Worm (Caenorhabditis elegans): Measurements from ENCODE around the gene dyci-1.

Gene dyci-1

DNA sequence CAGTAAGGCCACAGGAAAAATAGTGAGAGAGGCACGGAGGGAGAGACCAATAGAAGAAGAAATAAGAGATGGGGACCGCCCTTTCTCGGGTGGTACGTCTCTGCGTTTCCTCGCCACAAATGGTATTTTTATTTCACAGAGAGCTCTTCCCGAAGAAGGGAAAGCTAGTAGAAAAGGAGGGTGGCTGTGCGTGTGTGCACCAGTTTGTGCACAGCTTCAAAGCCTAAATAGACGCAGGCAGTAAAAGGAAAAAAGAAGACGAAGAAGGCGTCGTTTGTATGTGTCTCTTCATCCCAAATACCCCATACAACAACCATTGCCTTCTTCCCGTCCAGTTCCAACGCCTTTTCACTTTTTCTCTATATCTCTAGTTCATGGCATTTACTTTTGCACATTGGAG is 24.7 kb upstream of the dyci-1 start:
- TF ChIP-seq nhr-10 (tag; optimal IDR thresholded peaks at IDR 0.05) (no peak), nhr-77 (tag; optimal IDR thresholded peaks at IDR 0.05) (no peak), skn-1 (tag; optimal IDR thresholded peaks at IDR 0.05) (no peak), nhr-129 (tag; optimal IDR thresholded peaks at IDR 0.05) (peak; percentile 62), alr-1 (tag; optimal IDR thresholded peaks at IDR 0.05) (no peak), snpc-4 (tag; optimal IDR thresholded peaks at IDR 0.05) (peak; percentile 5), fos-1 (tag; optimal IDR thresholded peaks at IDR 0.05) (no peak), peb-1 (tag; optimal IDR thresholded peaks at IDR 0.05) (no peak), ZK546.5 (tag; optimal IDR thresholded peaks at IDR 0.05) (no peak), lin-39 (tag; optimal IDR thresholded peaks at IDR 0.05) (no peak), nhr-6 (tag; optimal IDR thresholded peaks at IDR 0.05) (peak; percentile 35), nhr-25 (tag; optimal IDR thresholded peaks at IDR 0.05) (no peak), egl-27 (tag; optimal IDR thresholded peaks at IDR 0.05) (no peak), unc-55 (GFP tag; optimal IDR thresholded peaks at IDR 0.05) (peak; percentile 91), lin-13 (GFP tag; optimal IDR thresholded peaks at IDR 0.05) (peak; percentile 53), unc-39 (tag; optimal IDR thresholded peaks at IDR 0.05) (no peak), dmd-4 (tag; optimal IDR thresholded peaks at IDR 0.05) (no peak), C34F6.9 (tag; optimal IDR thresholded peaks at IDR 0.05) (peak; percentile 74), ceh-82 (tag; optimal IDR thresholded peaks at IDR 0.05) (peak; percentile 54), lin-11 (tag; optimal IDR thresholded peaks at IDR 0.05) (peak; percentile 27), crh-2 (tag; optimal IDR thresholded peaks at IDR 0.05) (peak; percentile 68), nhr-23 (tag; optimal IDR thresholded peaks at IDR 0.05) (no peak), ama-1 (optimal IDR thresholded peaks at IDR 0.05) (no peak), mab-5 (tag; optimal IDR thresholded peaks at IDR 0.05) (peak; percentile 14), zag-1 (tag; optimal IDR thresholded peaks at IDR 0.05) (peak; percentile 78), ztf-4 (tag; optimal IDR thresholded peaks at IDR 0.05) (no peak), ztf-11 (tag; optimal IDR thresholded peaks at IDR 0.05) (no peak), Y55F3AM.14 (GFP tag; optimal IDR thresholded peaks at IDR 0.05) (peak; percentile 29), gmeb-1 (tag; optimal IDR thresholded peaks at IDR 0.05) (no peak), R02D3.7 (tag; optimal IDR thresholded peaks at IDR 0.05) (no peak), F13H6.1 (tag; optimal IDR thresholded peaks at IDR 0.05) (peak; percentile 74), sma-9 (GFP tag; optimal IDR thresholded peaks at IDR 0.05) (peak; percentile 42), sma-9 (tag; optimal IDR thresholded peaks at IDR 0.05) (no peak), lsy-2 (tag; optimal IDR thresholded peaks at IDR 0.05) (peak; percentile 53 to 66), sem-4 (tag; optimal IDR thresholded peaks at IDR 0.05) (peak; percentile 19)

DNA sequence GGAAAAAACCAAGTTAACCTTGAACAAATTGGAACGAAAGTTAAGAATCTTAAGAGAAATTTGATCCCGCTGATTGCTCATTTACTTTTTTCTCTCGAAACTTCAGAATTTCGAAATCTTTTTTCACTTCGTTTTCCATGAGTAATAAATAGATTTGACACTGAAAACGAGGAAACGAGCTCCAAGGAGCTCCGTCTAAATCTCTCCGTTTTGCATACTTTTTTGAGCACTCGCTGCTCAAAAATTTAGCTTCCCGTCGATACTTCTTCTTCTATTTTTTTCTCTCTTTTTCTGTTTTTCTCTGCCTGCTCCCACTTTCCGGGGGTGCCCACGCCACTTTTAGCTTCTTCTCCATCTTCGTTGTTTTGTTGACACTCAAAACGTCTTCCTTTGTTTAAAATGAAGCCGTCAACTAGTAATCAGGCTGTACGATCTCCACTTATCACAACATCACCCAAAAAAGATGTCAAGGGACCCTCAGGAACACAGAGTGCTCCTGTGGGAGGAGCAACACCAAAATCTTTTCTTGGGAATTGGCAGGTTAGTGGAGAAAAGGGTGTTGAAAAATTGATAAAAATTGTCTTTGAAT is 21.5 kb upstream of the dyci-1 start, which contains the start of gene C17H12.10:
Gene C17H12.10, plus strand, starts transcription at position 325 of the 589 bp plus-strand sequence.
- peak; percentile 80 for TF ChIP-seq zag-1 (tag; optimal IDR thresholded peaks at IDR 0.05)
- no peak for TF ChIP-seq nhr-12 (tag; optimal IDR thresholded peaks at IDR 0.05)
- no peak for TF ChIP-seq ama-1 (optimal IDR thresholded peaks at IDR 0.05)
- TF ChIP-seq nhr-6 (tag; optimal IDR thresholded peaks at IDR 0.05): no peak
- TF ChIP-seq lin-13 (GFP tag; optimal IDR thresholded peaks at IDR 0.05): no peak
- TF ChIP-seq elt-1 (tag; optimal IDR thresholded peaks at IDR 0.05): no peak
- TF ChIP-seq aly-2 (tag; optimal IDR thresholded peaks at IDR 0.05): no peak
- no peak for TF ChIP-seq mbf-1 (tag; optimal IDR thresholded peaks at IDR 0.05)
- TF ChIP-seq peb-1 (tag; optimal IDR thresholded peaks at IDR 0.05): no peak
- TF ChIP-seq mab-5 (tag; optimal IDR thresholded peaks at IDR 0.05): no peak
- TF ChIP-seq egl-27 (tag; optimal IDR thresholded peaks at IDR 0.05): no peak
- no peak for TF ChIP-seq sem-4 (tag; optimal IDR thresholded peaks at IDR 0.05)
- peak; percentile 77 for TF ChIP-seq unc-55 (GFP tag; optimal IDR thresholded peaks at IDR 0.05)
- peak; percentile 39 for TF ChIP-seq sma-9 (GFP tag; optimal IDR thresholded peaks at IDR 0.05)
- no peak for TF ChIP-seq sma-9 (tag; optimal IDR thresholded peaks at IDR 0.05)
- peak; percentile 77 for TF ChIP-seq C34F6.9 (tag; optimal IDR thresholded peaks at IDR 0.05)
- peak; percentile 17 for TF ChIP-seq nhr-129 (tag; optimal IDR thresholded peaks at IDR 0.05)
- no peak for TF ChIP-seq nhr-23 (tag; optimal IDR thresholded peaks at IDR 0.05)
- no peak for TF ChIP-seq ceh-16 (tag; optimal IDR thresholded peaks at IDR 0.05)
- peak; percentile 27 for TF ChIP-seq crh-2 (tag; optimal IDR thresholded peaks at IDR 0.05)
- TF ChIP-seq lsy-2 (tag; optimal IDR thresholded peaks at IDR 0.05): peak in 1 of 2 experiments; percentile 49
- TF ChIP-seq nhr-237 (tag; optimal IDR thresholded peaks at IDR 0.05): no peak
- TF ChIP-seq gmeb-1 (tag; optimal IDR thresholded peaks at IDR 0.05): no peak
- TF ChIP-seq F13H6.1 (tag; optimal IDR thresholded peaks at IDR 0.05): no peak

DNA sequence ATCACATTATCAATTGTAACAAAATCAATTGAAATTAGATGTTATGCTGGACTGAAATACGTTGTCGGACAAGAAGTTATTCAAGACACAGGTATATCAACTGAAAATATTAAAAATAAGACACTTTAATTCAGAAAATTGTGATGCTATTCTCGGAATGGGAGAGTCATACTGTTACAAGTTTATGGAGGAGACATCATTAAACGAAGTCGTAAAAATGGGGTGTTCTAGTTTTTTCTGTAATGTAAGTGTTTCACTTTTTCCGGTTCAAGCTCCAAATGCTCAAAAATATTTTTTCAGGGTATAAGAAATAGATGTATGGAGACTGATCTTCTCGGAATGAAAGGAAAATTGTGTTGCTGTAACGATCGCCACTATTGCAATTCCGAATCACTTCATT is 19.7 kb upstream of the dyci-1 start, which contains the start of gene C17H12.37:
Gene C17H12.37, plus strand, starts transcription at position 301 of the 400 bp plus-strand sequence.
- TF ChIP-seq lin-39 (tag; optimal IDR thresholded peaks at IDR 0.05): no peak
- TF ChIP-seq ztf-11 (tag; optimal IDR thresholded peaks at IDR 0.05): no peak
- no peak for TF ChIP-seq crh-2 (tag; optimal IDR thresholded peaks at IDR 0.05)
- TF ChIP-seq nhr-25 (tag; optimal IDR thresholded peaks at IDR 0.05): no peak
- no peak for TF ChIP-seq egl-27 (tag; optimal IDR thresholded peaks at IDR 0.05)
- TF ChIP-seq C34F6.9 (tag; optimal IDR thresholded peaks at IDR 0.05): no peak
- no peak for TF ChIP-seq lin-11 (tag; optimal IDR thresholded peaks at IDR 0.05)
- TF ChIP-seq R02D3.7 (tag; optimal IDR thresholded peaks at IDR 0.05): no peak
- no peak for TF ChIP-seq aly-2 (tag; optimal IDR thresholded peaks at IDR 0.05)
- TF ChIP-seq nhr-77 (tag; optimal IDR thresholded peaks at IDR 0.05): no peak
- no peak for TF ChIP-seq peb-1 (tag; optimal IDR thresholded peaks at IDR 0.05)
- TF ChIP-seq sma-9 (GFP tag; optimal IDR thresholded peaks at IDR 0.05): no peak
- no peak for TF ChIP-seq sma-9 (tag; optimal IDR thresholded peaks at IDR 0.05)
- no peak for TF ChIP-seq Y55F3AM.14 (GFP tag; optimal IDR thresholded peaks at IDR 0.05)
- TF ChIP-seq zag-1 (tag; optimal IDR thresholded peaks at IDR 0.05): no peak
- TF ChIP-seq nhr-12 (tag; optimal IDR thresholded peaks at IDR 0.05): no peak

All from whole organism, L2 larva.